Worm (Caenorhabditis elegans): Measurements from ENCODE around the gene acs-15.
"Not testable (repeated sequence)": the region's sequence is repeated elsewhere in the genome, so short reads cannot be mapped to it uniquely, and the experiment has no call there.

DNA sequence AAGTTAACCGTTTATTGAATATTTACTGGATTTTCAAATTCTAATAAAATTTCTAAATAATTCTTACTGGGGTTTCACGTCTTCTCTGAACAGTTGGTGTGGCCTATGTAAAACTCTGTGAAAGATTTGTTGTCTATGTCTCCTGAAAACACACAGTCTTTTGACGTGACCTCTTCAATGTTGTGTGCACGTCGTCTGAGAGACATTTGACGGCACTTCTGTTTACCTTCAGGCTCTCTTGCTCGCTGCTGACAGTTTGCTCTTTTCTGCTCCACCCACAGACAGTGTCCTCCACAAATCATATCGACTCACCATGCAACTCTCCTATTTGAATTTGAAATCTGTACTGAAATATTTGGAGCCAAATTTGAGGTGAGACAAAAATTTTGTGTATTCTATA is 1.9 kb upstream of the acs-15 start, which contains the start of gene fbxc-34:
- not testable (repeated sequence) for TF ChIP-seq ceh-36 (tag; optimal IDR thresholded peaks at IDR 0.05); hnd-1 (tag; optimal IDR thresholded peaks at IDR 0.05); pes-1 (GFP tag; IDR thresholded peaks at IDR 0.05); sea-1 (GFP tag; conservative IDR thresholded peaks at IDR 0.05); ets-7 (tag; optimal IDR thresholded peaks at IDR 0.05); tbx-11 (GFP tag; IDR thresholded peaks at IDR 0.05); ama-1 (optimal IDR thresholded peaks at IDR 0.05); hmg-4 (GFP tag; optimal IDR thresholded peaks at IDR 0.05); scrt-1 (GFP tag; IDR thresholded peaks at IDR 0.05); flt-1 (GFP tag; IDR thresholded peaks at IDR 0.05); B0310.2 (tag; optimal IDR thresholded peaks at IDR 0.05); ceh-13 (GFP tag; optimal IDR thresholded peaks at IDR 0.05)
